Fruit fly (Drosophila melanogaster): ENCODE results near the gene CG6168.

- TF ChIP-seq CG8478 (optimal IDR thresholded peaks at IDR 0.05) (no peak), CTCF (optimal IDR thresholded peaks at IDR 0.05) (no peak)
These were observed 46.3 kb upstream of the CG6168 start for dm6 chr3L:11367797-11368196.

Measured in S2 (cell line).